Worm (Caenorhabditis elegans) whole organism, L2 larva: Measurements from ENCODE around the gene cyp-35A3.

Experiments used
- F13H6.1 ChIP-seq: sonication (generic microtip); optimal IDR thresholded peaks from 2 replicates; lab custom pipeline; 2016; ENCODE audit warnings: missing genetic modification characterization, missing compliant biosample characterization
- R02D3.7 ChIP-seq: fragments of 150-350 bp; optimal IDR thresholded peaks from 2 replicates; lab custom pipeline; 2014; ENCODE audit warnings: missing biosample characterization, missing genetic modification characterization
- ZK546.5 ChIP-seq: sonication (generic microtip); optimal IDR thresholded peaks from 2 replicates; lab custom pipeline; 2017; ENCODE audit warnings: missing biosample characterization, missing genetic modification characterization
- alr-1 ChIP-seq: fragments of 150-350 bp; optimal IDR thresholded peaks from 2 replicates; lab custom pipeline; 2014; ENCODE audit warnings: missing biosample characterization, missing genetic modification characterization
- blmp-1 ChIP-seq: sonication (generic microtip); optimal IDR thresholded peaks from 2 replicates; lab custom pipeline; 2017; ENCODE audit warnings: missing genetic modification characterization, mild to moderate bottlenecking, missing compliant biosample characterization, antibody characterized with exemption, moderate library complexity; ENCODE audit not compliant: insufficient read depth
- ceh-82 ChIP-seq: fragments of 150-350 bp; optimal IDR thresholded peaks from 2 replicates; lab custom pipeline; 2014; ENCODE audit warnings: missing biosample characterization, missing genetic modification characterization
- crh-2 ChIP-seq: sonication (generic microtip); optimal IDR thresholded peaks from 2 replicates; lab custom pipeline; 2017; ENCODE audit warnings: missing biosample characterization, missing genetic modification characterization
- dmd-4 ChIP-seq: sonication (generic microtip); optimal IDR thresholded peaks from 2 replicates; lab custom pipeline; 2017; ENCODE audit warnings: missing biosample characterization, missing genetic modification characterization
- egl-27 ChIP-seq: sonication (generic microtip); optimal IDR thresholded peaks from 3 replicates; lab custom pipeline; 2017; ENCODE audit warnings: missing biosample characterization, missing genetic modification reagents, missing genetic modification characterization
- fos-1 ChIP-seq: fragments of 150-350 bp; optimal IDR thresholded peaks from 2 replicates; lab custom pipeline; 2014; ENCODE audit warnings: missing biosample characterization, missing genetic modification characterization
- gmeb-1 ChIP-seq: fragments of 150-350 bp; optimal IDR thresholded peaks from 2 replicates; lab custom pipeline; 2014; ENCODE audit warnings: missing biosample characterization, missing genetic modification characterization
- lin-39 ChIP-seq: fragments of 150-350 bp; optimal IDR thresholded peaks from 2 replicates; lab custom pipeline; 2014; ENCODE audit warnings: missing biosample characterization, missing genetic modification reagents, missing genetic modification characterization
- lsy-2 ChIP-seq, 2 experiments: fragments of 150-350 bp in 1 of 2; sonication (generic microtip) in 1 of 2; optimal IDR thresholded peaks; 2 replicates each; lab custom pipeline; 2014 to 2017; ENCODE audit warnings: missing biosample characterization in 2 of 2, missing genetic modification characterization in 2 of 2
- mab-5 ChIP-seq: fragments of 150-350 bp; optimal IDR thresholded peaks from 2 replicates; lab custom pipeline; 2014; ENCODE audit warnings: missing biosample characterization, missing genetic modification characterization
- mbf-1 ChIP-seq: sonication (generic microtip); optimal IDR thresholded peaks from 2 replicates; lab custom pipeline; 2017; ENCODE audit warnings: missing biosample characterization, missing genetic modification characterization
- mdl-1 ChIP-seq, 2 experiments: fragments of 150-350 bp in 1 of 2; sonication (generic microtip) in 1 of 2; optimal IDR thresholded peaks; 2 replicates each; lab custom pipeline; 2017; ENCODE audit warnings: missing biosample characterization in 2 of 2, missing genetic modification characterization in 2 of 2
- nhr-11 ChIP-seq: fragments of 150-350 bp; optimal IDR thresholded peaks from 2 replicates; lab custom pipeline; 2014; ENCODE audit warnings: missing biosample characterization, missing genetic modification characterization
- nhr-12 ChIP-seq: fragments of 150-350 bp; optimal IDR thresholded peaks from 2 replicates; lab custom pipeline; 2014; ENCODE audit warnings: missing biosample characterization, missing genetic modification characterization
- nhr-129 ChIP-seq: fragments of 150-350 bp; optimal IDR thresholded peaks from 2 replicates; lab custom pipeline; 2014; ENCODE audit warnings: missing biosample characterization, missing genetic modification characterization
- nhr-21 ChIP-seq: fragments of 150-350 bp; optimal IDR thresholded peaks from 2 replicates; lab custom pipeline; 2014; ENCODE audit warnings: missing biosample characterization, missing genetic modification characterization
- nhr-23 ChIP-seq: fragments of 150-350 bp; optimal IDR thresholded peaks from 2 replicates; lab custom pipeline; 2014; ENCODE audit warnings: missing biosample characterization, missing genetic modification reagents, missing genetic modification characterization
- nhr-237 ChIP-seq: fragments of 150-350 bp; optimal IDR thresholded peaks from 2 replicates; lab custom pipeline; 2014; ENCODE audit warnings: missing biosample characterization, missing genetic modification characterization
- sem-4 ChIP-seq: fragments of 150-350 bp; optimal IDR thresholded peaks from 2 replicates; lab custom pipeline; 2014; ENCODE audit warnings: missing biosample characterization, missing genetic modification reagents, missing genetic modification characterization
- skn-1 ChIP-seq: sonication (generic microtip); optimal IDR thresholded peaks from 2 replicates; lab custom pipeline; 2017; ENCODE audit warnings: missing biosample characterization, missing genetic modification characterization
- sma-9 ChIP-seq, 2 experiments: fragments of 150-350 bp in 1 of 2; sonication (generic microtip) in 1 of 2; optimal IDR thresholded peaks; 2 replicates each; lab custom pipeline; 2014 to 2016; ENCODE audit warnings: missing genetic modification characterization in 2 of 2, mild to moderate bottlenecking in 1 of 2, missing biosample characterization in 1 of 2, missing compliant biosample characterization in 1 of 2, missing genetic modification reagents in 1 of 2, moderate library complexity in 1 of 2
- snpc-4 ChIP-seq: fragments of 150-350 bp; optimal IDR thresholded peaks from 2 replicates; lab custom pipeline; 2014; ENCODE audit warnings: missing biosample characterization, missing genetic modification characterization
- unc-39 ChIP-seq: fragments of 150-350 bp; optimal IDR thresholded peaks from 2 replicates; lab custom pipeline; 2014; ENCODE audit warnings: missing biosample characterization, missing genetic modification characterization
- unc-55 ChIP-seq: fragments of 150-350 bp; sonication (generic microtip); optimal IDR thresholded peaks from 3 replicates; lab custom pipeline; 2014; ENCODE audit warnings: missing biosample characterization, missing genetic modification reagents, missing genetic modification characterization
- zag-1 ChIP-seq: fragments of 150-350 bp; optimal IDR thresholded peaks from 2 replicates; lab custom pipeline; 2014; ENCODE audit warnings: missing biosample characterization, missing genetic modification characterization
- ztf-1 ChIP-seq: fragments of 200-800 bp; sonication (Bioruptor generic); conservative IDR thresholded peaks from 2 replicates; pipeline ENCODE4 v1.3.6; 2022; ENCODE audit warnings: missing genetic modification characterization, missing compliant biosample characterization
- ztf-11 ChIP-seq: sonication (generic microtip); optimal IDR thresholded peaks from 2 replicates; lab custom pipeline; 2017; ENCODE audit warnings: missing biosample characterization, missing genetic modification characterization

cyp-35A3 gene

ce11 chrV:4016780-4017179 lies 5.6 kb upstream of the cyp-35A3 start, which contains the start of gene srw-89:
srw-89 (plus strand) TSS chrV:4017080.
- no peak for TF ChIP-seq alr-1 (tag; lab: Kevin White, UChicago)
- TF ChIP-seq snpc-4 (tag; lab: Kevin White, UChicago), result no peak
- no peak for TF ChIP-seq ZK546.5 (tag; lab: Kevin White, UChicago)
- no peak for TF ChIP-seq zag-1 (tag; lab: Kevin White, UChicago)
- TF ChIP-seq nhr-21 (tag; lab: Kevin White, UChicago), result no peak
- TF ChIP-seq F13H6.1 (tag; lab: Kevin White, UChicago), result no peak
- TF ChIP-seq unc-39 (tag; lab: Kevin White, UChicago), result no peak
- TF ChIP-seq unc-55, result no peak
- TF ChIP-seq mdl-1 (tag; optimal IDR thresholded peaks at IDR 0.05; lab: Kevin White, UChicago), result no peak
- no peak for TF ChIP-seq egl-27
- no peak for TF ChIP-seq gmeb-1

- TF ChIP-seq mab-5 (tag; lab: Kevin White, UChicago), result no peak
- TF ChIP-seq nhr-237 (tag; lab: Kevin White, UChicago), result no peak
- TF ChIP-seq lsy-2 (tag; optimal IDR thresholded peaks at IDR 0.05; lab: Kevin White, UChicago), result no peak
- TF ChIP-seq ztf-1 (GFP tag; lab: Robert Waterston, UW), result no peak
- TF ChIP-seq zag-1 (tag; lab: Kevin White, UChicago), result no peak
- TF ChIP-seq egl-27, result no peak
- TF ChIP-seq lin-39 (tag; lab: Kevin White, UChicago), result no peak
- TF ChIP-seq R02D3.7 (tag; lab: Kevin White, UChicago), result no peak
- TF ChIP-seq unc-39 (tag; lab: Kevin White, UChicago), result no peak
- no peak for TF ChIP-seq nhr-12 (tag; lab: Kevin White, UChicago)
- no peak for TF ChIP-seq dmd-4 (tag; lab: Kevin White, UChicago)
- no peak for TF ChIP-seq ceh-82 (tag; lab: Kevin White, UChicago)
- no peak for TF ChIP-seq nhr-129 (tag; lab: Kevin White, UChicago)
- TF ChIP-seq nhr-23 (tag; lab: Kevin White, UChicago), result no peak
- no peak for TF ChIP-seq nhr-11
- no peak for TF ChIP-seq mdl-1 (tag; optimal IDR thresholded peaks at IDR 0.05; lab: Kevin White, UChicago)
- TF ChIP-seq ztf-11 (tag; lab: Kevin White, UChicago), result no peak
- no peak for TF ChIP-seq gmeb-1
- no peak for TF ChIP-seq skn-1 (tag; lab: Kevin White, UChicago)
- TF ChIP-seq crh-2, result no peak
- TF ChIP-seq, all 48 proteins: peak for 0
These were observed 3.8 kb upstream of the cyp-35A3 start for ce11 chrV:4018591-4018990.

ce11 chrV:4019188-4019587 lies 3.2 kb upstream of the cyp-35A3 start, which contains the start of gene K09D9.3:
K09D9.3 (plus strand) TSS chrV:4019488.
- TF ChIP-seq fos-1 (tag; lab: Kevin White, UChicago) (no peak), blmp-1 (tag; lab: Kevin White, UChicago) (no peak), nhr-12 (tag; lab: Kevin White, UChicago) (no peak), skn-1 (tag; lab: Kevin White, UChicago) (no peak), mab-5 (tag; lab: Kevin White, UChicago) (no peak), nhr-237 (tag; lab: Kevin White, UChicago) (no peak), lin-39 (tag; lab: Kevin White, UChicago) (no peak), sem-4 (tag; lab: Kevin White, UChicago) (no peak), nhr-129 (tag; lab: Kevin White, UChicago) (no peak), sma-9 (GFP tag; optimal IDR thresholded peaks at IDR 0.05; lab: Kevin White, UChicago) (no peak), sma-9 (tag; optimal IDR thresholded peaks at IDR 0.05; lab: Kevin White, UChicago) (no peak)

- TF ChIP-seq mbf-1 (tag; lab: Kevin White, UChicago) (no peak), lin-39 (tag; lab: Kevin White, UChicago) (no peak)
These were observed 633 bp upstream of the cyp-35A3 start, which contains the start of gene K09D9.14 for ce11 chrV:4021776-4022175. K09D9.14 (minus strand) TSS chrV:4021876.

ce11 chrV:4024777-4025176 lies 2.4 kb downstream of the cyp-35A3 start, which contains the start of gene K09D9.1:
K09D9.1 (plus strand) TSS chrV:4025047.
- TF ChIP-seq ztf-11 (tag; lab: Kevin White, UChicago), result no peak
- TF ChIP-seq nhr-129 (tag; lab: Kevin White, UChicago), result peak; percentile 86
- TF ChIP-seq dmd-4 (tag; lab: Kevin White, UChicago), result no peak
- TF ChIP-seq sma-9 (GFP tag; optimal IDR thresholded peaks at IDR 0.05; lab: Kevin White, UChicago), result peak; percentile 59
- no peak for TF ChIP-seq sma-9 (tag; optimal IDR thresholded peaks at IDR 0.05; lab: Kevin White, UChicago)
- peak; percentile 34 for TF ChIP-seq crh-2
- peak; percentile 67 for TF ChIP-seq skn-1 (tag; lab: Kevin White, UChicago)
- TF ChIP-seq gmeb-1, result peak; percentile 46
- no peak for TF ChIP-seq ZK546.5 (tag; lab: Kevin White, UChicago)
- peak; percentile 97 for TF ChIP-seq fos-1 (tag; lab: Kevin White, UChicago)
